Fruit fly (Drosophila melanogaster) whole organism: Measurements from ENCODE around the gene Dhrs4.

Experiments
- pan ChIP-seq: fragments of >200 bp; optimal IDR thresholded peaks from 2 replicates; lab custom pipeline; 2017
- psq ChIP-seq: fragments of >200 bp; optimal IDR thresholded peaks from 2 replicates; lab custom pipeline; 2017

- TF ChIP-seq pan (lab: Kevin White, UChicago) (no peak), psq (lab: Kevin White, UChicago) (no peak)
Observed at dm6 chr3L:5172470-5172869, 31.0 kb upstream of the Dhrs4 start.
